Worm (Caenorhabditis elegans) whole organism, L2 larva: Measurements from ENCODE around the gene rcq-5.

ENCODE experiments used
- C34F6.9 ChIP-seq: fragments of 150-350 bp; optimal IDR thresholded peaks from 2 replicates; lab custom pipeline; 2014; ENCODE audit warnings: missing biosample characterization, missing genetic modification characterization
- F13H6.1 ChIP-seq: sonication (generic microtip); optimal IDR thresholded peaks from 2 replicates; lab custom pipeline; 2016; ENCODE audit warnings: missing genetic modification characterization, missing compliant biosample characterization
- R02D3.7 ChIP-seq: fragments of 150-350 bp; optimal IDR thresholded peaks from 2 replicates; lab custom pipeline; 2014; ENCODE audit warnings: missing biosample characterization, missing genetic modification characterization
- Y55F3AM.14 ChIP-seq: fragments of 200-800 bp; sonication (Bioruptor generic); optimal IDR thresholded peaks from 2 replicates; lab custom pipeline; 2018; ENCODE audit warnings: mild to moderate bottlenecking, missing genetic modification characterization, missing compliant biosample characterization
- ZK546.5 ChIP-seq: sonication (generic microtip); optimal IDR thresholded peaks from 2 replicates; lab custom pipeline; 2017; ENCODE audit warnings: missing biosample characterization, missing genetic modification characterization
- aly-2 ChIP-seq: fragments of 150-350 bp; optimal IDR thresholded peaks from 2 replicates; lab custom pipeline; 2014; ENCODE audit warnings: missing biosample characterization, missing genetic modification characterization
- ama-1 ChIP-seq: fragments of 150-350 bp; optimal IDR thresholded peaks from 2 replicates; lab custom pipeline; 2018; ENCODE audit warnings: inconsistent platforms
- blmp-1 ChIP-seq: sonication (generic microtip); optimal IDR thresholded peaks from 2 replicates; lab custom pipeline; 2017; ENCODE audit warnings: missing genetic modification characterization, mild to moderate bottlenecking, missing compliant biosample characterization, antibody characterized with exemption, moderate library complexity; ENCODE audit not compliant: insufficient read depth
- crh-2 ChIP-seq: sonication (generic microtip); optimal IDR thresholded peaks from 2 replicates; lab custom pipeline; 2017; ENCODE audit warnings: missing biosample characterization, missing genetic modification characterization
- dmd-4 ChIP-seq: sonication (generic microtip); optimal IDR thresholded peaks from 2 replicates; lab custom pipeline; 2017; ENCODE audit warnings: missing biosample characterization, missing genetic modification characterization
- egl-27 ChIP-seq: sonication (generic microtip); optimal IDR thresholded peaks from 3 replicates; lab custom pipeline; 2017; ENCODE audit warnings: missing biosample characterization, missing genetic modification reagents, missing genetic modification characterization
- elt-1 ChIP-seq: fragments of 150-350 bp; optimal IDR thresholded peaks from 2 replicates; lab custom pipeline; 2014; ENCODE audit warnings: missing biosample characterization, missing genetic modification characterization
- elt-3 ChIP-seq: sonication (generic microtip); optimal IDR thresholded peaks from 2 replicates; lab custom pipeline; 2017; ENCODE audit warnings: missing biosample characterization, missing genetic modification characterization
- fos-1 ChIP-seq: fragments of 150-350 bp; optimal IDR thresholded peaks from 2 replicates; lab custom pipeline; 2014; ENCODE audit warnings: missing biosample characterization, missing genetic modification characterization
- gmeb-1 ChIP-seq: fragments of 150-350 bp; optimal IDR thresholded peaks from 2 replicates; lab custom pipeline; 2014; ENCODE audit warnings: missing biosample characterization, missing genetic modification characterization
- lin-11 ChIP-seq: fragments of 150-350 bp; sonication (generic microtip); optimal IDR thresholded peaks from 2 replicates; lab custom pipeline; 2014; ENCODE audit warnings: missing biosample characterization, missing genetic modification characterization, inconsistent platforms, mixed read lengths
- lin-13 ChIP-seq: fragments of 150-350 bp; optimal IDR thresholded peaks from 2 replicates; lab custom pipeline; 2014; ENCODE audit warnings: missing biosample characterization, missing genetic modification reagents, missing genetic modification characterization
- lsy-2 ChIP-seq, 2 experiments: fragments of 150-350 bp in 1 of 2; sonication (generic microtip) in 1 of 2; optimal IDR thresholded peaks; 2 replicates each; lab custom pipeline; 2014 to 2017; ENCODE audit warnings: missing biosample characterization in 2 of 2, missing genetic modification characterization in 2 of 2
- mab-5 ChIP-seq: fragments of 150-350 bp; optimal IDR thresholded peaks from 2 replicates; lab custom pipeline; 2014; ENCODE audit warnings: missing biosample characterization, missing genetic modification characterization
- mbf-1 ChIP-seq: sonication (generic microtip); optimal IDR thresholded peaks from 2 replicates; lab custom pipeline; 2017; ENCODE audit warnings: missing biosample characterization, missing genetic modification characterization
- nhr-11 ChIP-seq: fragments of 150-350 bp; optimal IDR thresholded peaks from 2 replicates; lab custom pipeline; 2014; ENCODE audit warnings: missing biosample characterization, missing genetic modification characterization
- nhr-12 ChIP-seq: fragments of 150-350 bp; optimal IDR thresholded peaks from 2 replicates; lab custom pipeline; 2014; ENCODE audit warnings: missing biosample characterization, missing genetic modification characterization
- nhr-129 ChIP-seq: fragments of 150-350 bp; optimal IDR thresholded peaks from 2 replicates; lab custom pipeline; 2014; ENCODE audit warnings: missing biosample characterization, missing genetic modification characterization
- nhr-21 ChIP-seq: fragments of 150-350 bp; optimal IDR thresholded peaks from 2 replicates; lab custom pipeline; 2014; ENCODE audit warnings: missing biosample characterization, missing genetic modification characterization
- nhr-237 ChIP-seq: fragments of 150-350 bp; optimal IDR thresholded peaks from 2 replicates; lab custom pipeline; 2014; ENCODE audit warnings: missing biosample characterization, missing genetic modification characterization
- nhr-25 ChIP-seq: fragments of 150-350 bp; sonication (generic microtip); optimal IDR thresholded peaks from 3 replicates; lab custom pipeline; 2014; ENCODE audit warnings: missing biosample characterization, missing genetic modification characterization
- nhr-6 ChIP-seq: fragments of 150-350 bp; optimal IDR thresholded peaks from 2 replicates; lab custom pipeline; 2014; ENCODE audit warnings: missing biosample characterization, missing genetic modification characterization
- nhr-77 ChIP-seq: fragments of 150-350 bp; optimal IDR thresholded peaks from 2 replicates; lab custom pipeline; 2014; ENCODE audit warnings: missing biosample characterization, missing genetic modification characterization
- peb-1 ChIP-seq: fragments of 150-350 bp; optimal IDR thresholded peaks from 2 replicates; lab custom pipeline; 2014; ENCODE audit warnings: missing biosample characterization, missing genetic modification characterization
- sem-4 ChIP-seq: fragments of 150-350 bp; optimal IDR thresholded peaks from 2 replicates; lab custom pipeline; 2014; ENCODE audit warnings: missing biosample characterization, missing genetic modification reagents, missing genetic modification characterization
- skn-1 ChIP-seq: sonication (generic microtip); optimal IDR thresholded peaks from 2 replicates; lab custom pipeline; 2017; ENCODE audit warnings: missing biosample characterization, missing genetic modification characterization
- sma-3 ChIP-seq: sonication (generic microtip); optimal IDR thresholded peaks from 2 replicates; lab custom pipeline; 2016; ENCODE audit warnings: missing genetic modification reagents, missing genetic modification characterization, missing compliant biosample characterization
- sma-9 ChIP-seq, 2 experiments: fragments of 150-350 bp in 1 of 2; sonication (generic microtip) in 1 of 2; optimal IDR thresholded peaks; 2 replicates each; lab custom pipeline; 2014 to 2016; ENCODE audit warnings: missing genetic modification characterization in 2 of 2, mild to moderate bottlenecking in 1 of 2, missing biosample characterization in 1 of 2, missing compliant biosample characterization in 1 of 2, missing genetic modification reagents in 1 of 2, moderate library complexity in 1 of 2
- unc-39 ChIP-seq: fragments of 150-350 bp; optimal IDR thresholded peaks from 2 replicates; lab custom pipeline; 2014; ENCODE audit warnings: missing biosample characterization, missing genetic modification characterization
- unc-55 ChIP-seq: fragments of 150-350 bp; sonication (generic microtip); optimal IDR thresholded peaks from 3 replicates; lab custom pipeline; 2014; ENCODE audit warnings: missing biosample characterization, missing genetic modification reagents, missing genetic modification characterization
- unc-62 ChIP-seq: fragments of 150-350 bp; optimal IDR thresholded peaks from 2 replicates; lab custom pipeline; 2014; ENCODE audit warnings: missing biosample characterization, missing genetic modification reagents, missing genetic modification characterization
- ztf-1 ChIP-seq: fragments of 200-800 bp; sonication (Bioruptor generic); conservative IDR thresholded peaks from 2 replicates; pipeline ENCODE4 v1.3.6; 2022; ENCODE audit warnings: missing genetic modification characterization, missing compliant biosample characterization
- ztf-11 ChIP-seq: sonication (generic microtip); optimal IDR thresholded peaks from 2 replicates; lab custom pipeline; 2017; ENCODE audit warnings: missing biosample characterization, missing genetic modification characterization

Gene rcq-5

ce11 chrIII:4019801-4020200 is 38.0 kb downstream of the rcq-5 start, which contains the start of gene snpc-3.4:
Gene snpc-3.4, plus strand, starts transcription at chrIII:4020037.
- TF ChIP-seq R02D3.7 (tag; lab: Kevin White, UChicago) (no peak), peb-1 (no peak), nhr-6 (tag; lab: Kevin White, UChicago) (peak; percentile 10), nhr-12 (tag; lab: Kevin White, UChicago) (no peak), sma-3 (GFP tag; lab: Kevin White, UChicago) (peak; percentile 61), sem-4 (tag; lab: Kevin White, UChicago) (peak; percentile 61), egl-27 (tag; lab: Kevin White, UChicago) (no peak), ZK546.5 (tag; lab: Kevin White, UChicago) (no peak), lin-13 (peak; percentile 74), nhr-237 (tag; lab: Kevin White, UChicago) (no peak), elt-1 (tag; lab: Kevin White, UChicago) (no peak), Y55F3AM.14 (no peak), nhr-25 (peak; percentile 58), unc-39 (tag; lab: Kevin White, UChicago) (no peak), ztf-11 (no peak), elt-3 (no peak), blmp-1 (tag; lab: Kevin White, UChicago) (no peak), sma-9 (GFP tag; optimal IDR thresholded peaks at IDR 0.05; lab: Kevin White, UChicago) (peak; percentile 24), sma-9 (tag; optimal IDR thresholded peaks at IDR 0.05; lab: Kevin White, UChicago) (no peak), C34F6.9 (peak; percentile 90), unc-62 (GFP tag; lab: Kevin White, UChicago) (no peak), dmd-4 (tag; lab: Kevin White, UChicago) (no peak), lin-11 (tag; lab: Kevin White, UChicago) (peak; percentile 25), crh-2 (tag; lab: Kevin White, UChicago) (peak; percentile 80), mbf-1 (tag; lab: Kevin White, UChicago) (no peak), skn-1 (tag; lab: Kevin White, UChicago) (no peak), ama-1 (no peak), mab-5 (tag; lab: Kevin White, UChicago) (peak; percentile 47), unc-55 (GFP tag; lab: Kevin White, UChicago) (peak; percentile 93), nhr-21 (tag; lab: Kevin White, UChicago) (peak; percentile 37), fos-1 (peak; percentile 65), lsy-2 (tag; optimal IDR thresholded peaks at IDR 0.05; lab: Kevin White, UChicago) (peak; percentile 93 to 99), nhr-129 (tag; lab: Kevin White, UChicago) (peak; percentile 72), ztf-1 (no peak), nhr-77 (tag; lab: Kevin White, UChicago) (no peak), gmeb-1 (peak; percentile 80), aly-2 (tag; lab: Kevin White, UChicago) (no peak), F13H6.1 (peak; percentile 17)

ce11 chrIII:4018591-4019580 is 38.9 kb downstream of the rcq-5 start:
- TF ChIP-seq mab-5 (tag; lab: Kevin White, UChicago) = peak; percentile 14
- TF ChIP-seq nhr-237 (tag; lab: Kevin White, UChicago) = no peak
- TF ChIP-seq lin-13 = peak; percentile 5
- peak; percentile 18 for TF ChIP-seq crh-2 (tag; lab: Kevin White, UChicago)
- peak; percentile 9 for TF ChIP-seq nhr-129 (tag; lab: Kevin White, UChicago)
- no peak for TF ChIP-seq nhr-25
- TF ChIP-seq sma-9 (GFP tag; optimal IDR thresholded peaks at IDR 0.05; lab: Kevin White, UChicago) = no peak
- no peak for TF ChIP-seq sma-9 (tag; optimal IDR thresholded peaks at IDR 0.05; lab: Kevin White, UChicago)
- peak; percentile 39 for TF ChIP-seq sem-4 (tag; lab: Kevin White, UChicago)
- TF ChIP-seq lsy-2 (tag; optimal IDR thresholded peaks at IDR 0.05; lab: Kevin White, UChicago) = peak in 1 of 2 experiments; percentile 46
- peak; percentile 34 for TF ChIP-seq F13H6.1
- peak; percentile 88 for TF ChIP-seq fos-1
- TF ChIP-seq unc-55 (GFP tag; lab: Kevin White, UChicago) = peak; percentile 32
- TF ChIP-seq ZK546.5 (tag; lab: Kevin White, UChicago) = no peak
- no peak for TF ChIP-seq nhr-11 (tag; lab: Kevin White, UChicago)
- peak; percentile 21 for TF ChIP-seq C34F6.9
